Fruit fly (Drosophila melanogaster): ENCODE measurements around the gene CG43349.

- no peak for TF ChIP-seq CG8478 (optimal IDR thresholded peaks at IDR 0.05)
- TF ChIP-seq usp (GFP tag; optimal IDR thresholded peaks at IDR 0.05): no peak
- no peak for TF ChIP-seq psq (optimal IDR thresholded peaks at IDR 0.05)
- TF ChIP-seq EcR (GFP tag; optimal IDR thresholded peaks at IDR 0.05): no peak
- TF ChIP-seq pan (optimal IDR thresholded peaks at IDR 0.05): no peak
Measured at dm6 chr2L:1214465-1214864, 14.5 kb downstream of the CG43349 start.
